Fruit fly (Drosophila melanogaster): ENCODE results near the gene nrv1.

Gene nrv1

dm6 chr2L:6797408-6797807 lies 10.7 kb upstream of the nrv1 start (continued):
- TF ChIP-seq Asciz (GFP tag; optimal IDR thresholded peaks at IDR 0.05): no peak
- TF ChIP-seq MBD-R2 (GFP tag; IDR thresholded peaks at IDR 0.05): 0 out of 2 replicates have a peak, but pooled peaks have one; percentile 7
- no peak for TF ChIP-seq CG18476 (GFP tag; optimal IDR thresholded peaks at IDR 0.05)
- no peak for TF ChIP-seq CG14965 (GFP tag; optimal IDR thresholded peaks at IDR 0.05; ENCODE audit: borderline replicate concordance)
- no peak for TF ChIP-seq ind (GFP tag; optimal IDR thresholded peaks at IDR 0.05)
- peak; percentile 19 for TF ChIP-seq CG18764 (GFP tag; optimal IDR thresholded peaks at IDR 0.05)
- peak; percentile 77 for TF ChIP-seq CG32532 (GFP tag; IDR thresholded peaks at IDR 0.05)
- no peak for TF ChIP-seq CG9437 (GFP tag; optimal IDR thresholded peaks at IDR 0.05)
- TF ChIP-seq TFAM (GFP tag; optimal IDR thresholded peaks at IDR 0.05): no peak
- TF ChIP-seq CG42726 (GFP tag; IDR thresholded peaks at IDR 0.05; ENCODE audit: partially characterized antibody): peak; percentile 76
- no peak for TF ChIP-seq CG2129 (GFP tag; IDR thresholded peaks at IDR 0.05; ENCODE audit: partially characterized antibody)
- peak; percentile 55 for TF ChIP-seq CG30403 (GFP tag; optimal IDR thresholded peaks at IDR 0.05)
- TF ChIP-seq gce (GFP tag; IDR thresholded peaks at IDR 0.05): no peak
- no peak for TF ChIP-seq pho (GFP tag; optimal IDR thresholded peaks at IDR 0.05)
- no peak for TF ChIP-seq CG10274 (GFP tag; optimal IDR thresholded peaks at IDR 0.05)
- peak; percentile 64 for TF ChIP-seq pzg (GFP tag; optimal IDR thresholded peaks at IDR 0.05)
- TF ChIP-seq CG6791 (GFP tag; IDR thresholded peaks at IDR 0.05; ENCODE audit: partially characterized antibody): peak; percentile 71; the same call in 2 of the 3 replicates
- no peak for TF ChIP-seq Hr78 (GFP tag; optimal IDR thresholded peaks at IDR 0.05)
- peak; percentile 49 for TF ChIP-seq CG13624 (GFP tag; optimal IDR thresholded peaks at IDR 0.05)
- TF ChIP-seq da (GFP tag; optimal IDR thresholded peaks at IDR 0.05): no peak
- TF ChIP-seq NC2α (GFP tag; optimal IDR thresholded peaks at IDR 0.05): no peak
- peak; percentile 43 for TF ChIP-seq disco-r (GFP tag; optimal IDR thresholded peaks at IDR 0.05)
- no peak for TF ChIP-seq tap (tag; optimal IDR thresholded peaks at IDR 0.05)
- TF ChIP-seq sug (tag; optimal IDR thresholded peaks at IDR 0.05): peak; percentile 49
- peak; percentile 47 for TF ChIP-seq zen (tag; optimal IDR thresholded peaks at IDR 0.05)
- no peak for TF ChIP-seq Mes4 (GFP tag; optimal IDR thresholded peaks at IDR 0.05)
- TF ChIP-seq CG3726 (GFP tag; IDR thresholded peaks at IDR 0.05): no peak
- TF ChIP-seq CG10543 (GFP tag; optimal IDR thresholded peaks at IDR 0.05): no peak
- no peak for TF ChIP-seq CG8478 (optimal IDR thresholded peaks at IDR 0.05)
- TF ChIP-seq br (optimal IDR thresholded peaks at IDR 0.05): no peak
- TF ChIP-seq Dp (GFP tag; optimal IDR thresholded peaks at IDR 0.05): peak; percentile 97
- TF ChIP-seq Myb (GFP tag; optimal IDR thresholded peaks at IDR 0.05): peak; percentile 67
- TF ChIP-seq CG30020 (tag; optimal IDR thresholded peaks at IDR 0.05): no peak
- TF ChIP-seq CG2712 (tag; optimal IDR thresholded peaks at IDR 0.05): peak; percentile 65
- no peak for TF ChIP-seq sc (optimal IDR thresholded peaks at IDR 0.05)
- TF ChIP-seq sc (GFP tag; optimal IDR thresholded peaks at IDR 0.05): no peak
- peak; percentile 52; the same call in 1 of the 2 replicates for TF ChIP-seq sob (GFP tag; IDR thresholded peaks at IDR 0.05)
- peak; percentile 92 for TF ChIP-seq Med (GFP tag)
- peak; percentile 23 for TF ChIP-seq CG18619 (GFP tag; optimal IDR thresholded peaks at IDR 0.05)
- TF ChIP-seq tna (GFP tag; IDR thresholded peaks at IDR 0.05; ENCODE audit: partially characterized antibody): peak; percentile 30; the same call in 1 of the 2 replicates
- TF ChIP-seq Opbp (GFP tag; IDR thresholded peaks at IDR 0.05; ENCODE audit: partially characterized antibody): peak; percentile 67; the same call in 1 of the 3 replicates
- no peak for TF ChIP-seq gcm (GFP tag; optimal IDR thresholded peaks at IDR 0.05)
- TF ChIP-seq slou (GFP tag; optimal IDR thresholded peaks at IDR 0.05): peak; percentile 55
- TF ChIP-seq oc (tag; optimal IDR thresholded peaks at IDR 0.05): no peak
- TF ChIP-seq ato (GFP tag; IDR thresholded peaks at IDR 0.05; ENCODE audit: partially characterized antibody): peak; percentile 61; the same call in 1 of the 2 replicates
- TF ChIP-seq CoRest (tag; optimal IDR thresholded peaks at IDR 0.05): peak; percentile 65
- TF ChIP-seq gcm2 (GFP tag; optimal IDR thresholded peaks at IDR 0.05): no peak
- peak; percentile 23 for TF ChIP-seq Abd-B (GFP tag; optimal IDR thresholded peaks at IDR 0.05)
- peak; percentile 6 for TF ChIP-seq CG7928 (GFP tag; optimal IDR thresholded peaks at IDR 0.05)
- TF ChIP-seq ssp (GFP tag; IDR thresholded peaks at IDR 0.05): no peak
- TF ChIP-seq CG16863 (GFP tag; optimal IDR thresholded peaks at IDR 0.05): no peak
